Worm (Caenorhabditis elegans): Measurements from ENCODE around the gene C56C10.6.

DNA sequence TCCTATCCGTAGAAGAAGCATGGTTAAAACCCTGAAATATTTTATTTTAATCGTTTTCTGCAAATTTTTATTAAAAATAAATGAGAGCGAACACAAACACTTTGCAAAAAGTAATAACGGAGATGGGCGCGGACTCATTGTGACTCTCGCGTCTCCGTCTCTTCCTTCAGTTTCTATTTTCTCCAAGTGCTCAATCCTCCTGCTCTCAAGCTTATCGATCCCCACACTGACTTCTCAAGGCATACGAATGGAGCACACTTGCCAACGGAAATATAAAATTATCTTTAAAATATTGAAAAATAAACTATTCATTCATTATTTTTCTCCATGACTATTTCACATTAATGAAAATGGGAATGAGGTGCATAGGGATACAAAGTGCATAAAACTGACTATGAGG is 16.9 kb upstream of the C56C10.6 start, which contains the start of gene dnj-8:
- TF ChIP-seq pes-1 (GFP tag; IDR thresholded peaks at IDR 0.05) (no peak), ama-1 (optimal IDR thresholded peaks at IDR 0.05) (no peak), tbx-11 (GFP tag; IDR thresholded peaks at IDR 0.05) (no peak)
